Worm (Caenorhabditis elegans) whole organism, late embryonic: ENCODE measurements around the gene sprr-2.
A peak's percentile ranks its signal among the peaks of the same experiment; 100 is the strongest.

ENCODE experiments used
- F13H6.1 ChIP-seq: sonication (generic microtip); optimal IDR thresholded peaks from 2 replicates; lab custom pipeline; 2016; ENCODE audit warnings: missing genetic modification characterization, missing compliant biosample characterization
- T23F11.4 ChIP-seq: fragments of 200-800 bp; sonication (Bioruptor generic); optimal IDR thresholded peaks from 2 replicates; lab custom pipeline; 2018; ENCODE audit warnings: mild to moderate bottlenecking, missing genetic modification characterization, missing compliant biosample characterization
- Y22D7AL.16 ChIP-seq: sonication (generic microtip); optimal IDR thresholded peaks from 2 replicates; lab custom pipeline; 2016; ENCODE audit warnings: missing genetic modification characterization, missing compliant biosample characterization
- ahr-1 ChIP-seq: sonication (generic microtip); optimal IDR thresholded peaks from 2 replicates; lab custom pipeline; 2016; ENCODE audit warnings: missing genetic modification characterization, missing compliant biosample characterization
- ceh-18 ChIP-seq: sonication (generic microtip); optimal IDR thresholded peaks from 2 replicates; lab custom pipeline; 2016; ENCODE audit warnings: missing genetic modification characterization, missing compliant biosample characterization
- ceh-2 ChIP-seq: sonication (generic microtip); optimal IDR thresholded peaks from 2 replicates; lab custom pipeline; 2016; ENCODE audit warnings: missing genotype, missing genetic modification characterization, missing compliant biosample characterization
- ceh-22 ChIP-seq: sonication (generic microtip); optimal IDR thresholded peaks from 2 replicates; lab custom pipeline; 2017; ENCODE audit warnings: missing biosample characterization, missing genetic modification characterization
- ceh-24 ChIP-seq: sonication (generic microtip); optimal IDR thresholded peaks from 2 replicates; lab custom pipeline; 2016; ENCODE audit warnings: mild to moderate bottlenecking, missing genetic modification characterization, missing compliant biosample characterization
- ceh-30 ChIP-seq: fragments of 150-350 bp; optimal IDR thresholded peaks from 2 replicates; lab custom pipeline; 2014; ENCODE audit warnings: missing biosample characterization, missing genetic modification characterization
- ceh-31 ChIP-seq: sonication (generic microtip); optimal IDR thresholded peaks from 2 replicates; lab custom pipeline; 2016; ENCODE audit warnings: missing genetic modification characterization, missing compliant biosample characterization
- ceh-34 ChIP-seq: sonication (generic microtip); optimal IDR thresholded peaks from 2 replicates; lab custom pipeline; 2016; ENCODE audit warnings: mild to moderate bottlenecking, missing genetic modification characterization, missing compliant biosample characterization
- ceh-45 ChIP-seq: fragments of 200-800 bp; sonication (Bioruptor generic); IDR thresholded peaks from 2 replicates; pipeline ENCODE4 v1.3.6; 2022; ENCODE audit warnings: missing genetic modification reagents, missing genetic modification characterization, missing compliant biosample characterization
- ceh-48 ChIP-seq: sonication (generic microtip); optimal IDR thresholded peaks from 2 replicates; lab custom pipeline; 2016; ENCODE audit warnings: missing genetic modification characterization, inconsistent platforms, missing compliant biosample characterization
- ceh-6 ChIP-seq: fragments of 200-800 bp; sonication (Bioruptor generic); optimal IDR thresholded peaks from 2 replicates; lab custom pipeline; 2018; ENCODE audit warnings: mild to moderate bottlenecking, missing genetic modification characterization, missing compliant biosample characterization
- ceh-9 ChIP-seq: sonication (generic microtip); optimal IDR thresholded peaks from 2 replicates; lab custom pipeline; 2016; ENCODE audit warnings: mild to moderate bottlenecking, missing genetic modification characterization, inconsistent platforms, missing compliant biosample characterization
- che-1 ChIP-seq: sonication (generic microtip); optimal IDR thresholded peaks from 2 replicates; lab custom pipeline; 2016; ENCODE audit warnings: mild to moderate bottlenecking, missing genetic modification characterization, missing compliant biosample characterization
- dve-1 ChIP-seq: sonication (generic microtip); optimal IDR thresholded peaks from 2 replicates; lab custom pipeline; 2017; ENCODE audit warnings: antibody characterized with exemption, mild to moderate bottlenecking, missing genetic modification characterization, missing compliant biosample characterization
- fax-1 ChIP-seq: sonication (generic microtip); optimal IDR thresholded peaks from 2 replicates; lab custom pipeline; 2016; ENCODE audit warnings: missing genotype, missing genetic modification characterization, missing compliant biosample characterization
- fkh-6 ChIP-seq: sonication (generic microtip); optimal IDR thresholded peaks from 2 replicates; lab custom pipeline; 2016; ENCODE audit warnings: missing genetic modification characterization, missing compliant biosample characterization
- gmeb-2 ChIP-seq: sonication (generic microtip); optimal IDR thresholded peaks from 2 replicates; lab custom pipeline; 2016; ENCODE audit warnings: missing genetic modification characterization, inconsistent platforms, missing compliant biosample characterization
- hlh-13 ChIP-seq: fragments of 200-800 bp; sonication (Bioruptor generic); optimal IDR thresholded peaks from 2 replicates; lab custom pipeline; 2018; ENCODE audit warnings: mild to moderate bottlenecking, missing genetic modification characterization, missing compliant biosample characterization
- hlh-15 ChIP-seq: sonication (generic microtip); optimal IDR thresholded peaks from 2 replicates; lab custom pipeline; 2016; ENCODE audit warnings: missing genetic modification characterization, missing compliant biosample characterization
- hlh-30 ChIP-seq: sonication (generic microtip); optimal IDR thresholded peaks from 2 replicates; lab custom pipeline; 2017; ENCODE audit warnings: antibody characterized with exemption, missing genetic modification characterization, missing compliant biosample characterization; ENCODE audit not compliant: insufficient read depth
- lim-6 ChIP-seq: sonication (generic microtip); optimal IDR thresholded peaks from 2 replicates; lab custom pipeline; 2016; ENCODE audit warnings: missing genetic modification characterization, missing compliant biosample characterization
- lin-11 ChIP-seq: fragments of 200-800 bp; sonication (Bioruptor generic); optimal IDR thresholded peaks from 2 replicates; lab custom pipeline; 2018; ENCODE audit warnings: mild to moderate bottlenecking, missing genetic modification characterization, missing compliant biosample characterization
- madf-2 ChIP-seq: sonication (generic microtip); optimal IDR thresholded peaks from 2 replicates; lab custom pipeline; 2017; ENCODE audit warnings: missing genetic modification characterization, missing compliant biosample characterization
- mec-3 ChIP-seq: sonication (generic microtip); optimal IDR thresholded peaks from 2 replicates; lab custom pipeline; 2016; ENCODE audit warnings: borderline replicate concordance, missing genetic modification characterization, missing compliant biosample characterization
- nhr-11 ChIP-seq: fragments of 150-350 bp; optimal IDR thresholded peaks from 2 replicates; lab custom pipeline; 2014; ENCODE audit warnings: missing biosample characterization, missing genetic modification characterization
- nhr-232 ChIP-seq: sonication (generic microtip); optimal IDR thresholded peaks from 2 replicates; lab custom pipeline; 2016; ENCODE audit warnings: missing genetic modification characterization, missing compliant biosample characterization
- odd-2 ChIP-seq: sonication (generic microtip); optimal IDR thresholded peaks from 2 replicates; lab custom pipeline; 2017; ENCODE audit warnings: antibody characterized with exemption, mild to moderate bottlenecking, missing genetic modification characterization, missing compliant biosample characterization
- pag-3 ChIP-seq: sonication (generic microtip); optimal IDR thresholded peaks from 2 replicates; lab custom pipeline; 2016; ENCODE audit warnings: missing compliant biosample characterization, missing genetic modification characterization, borderline replicate concordance
- pat-9 ChIP-seq: fragments of 200-800 bp; sonication (Bioruptor generic); optimal IDR thresholded peaks from 2 replicates; lab custom pipeline; 2018; ENCODE audit warnings: mild to moderate bottlenecking, missing genetic modification characterization, moderate library complexity, missing compliant biosample characterization
- pqm-1 ChIP-seq: sonication (generic microtip); optimal IDR thresholded peaks from 2 replicates; lab custom pipeline; 2016; ENCODE audit warnings: missing genetic modification characterization, missing compliant biosample characterization
- pros-1 ChIP-seq: fragments of 150-350 bp; optimal IDR thresholded peaks from 2 replicates; lab custom pipeline; 2014; ENCODE audit warnings: missing biosample characterization, missing genetic modification reagents, missing genetic modification characterization
- ref-2 ChIP-seq: sonication (generic microtip); optimal IDR thresholded peaks from 2 replicates; lab custom pipeline; 2016; ENCODE audit warnings: missing genetic modification characterization, missing compliant biosample characterization
- rnt-1 ChIP-seq: sonication (generic microtip); optimal IDR thresholded peaks from 2 replicates; lab custom pipeline; 2016; ENCODE audit warnings: missing genetic modification characterization, missing compliant biosample characterization
- sox-2 ChIP-seq: fragments of 200-800 bp; sonication (Bioruptor generic); IDR thresholded peaks from 2 replicates; pipeline ENCODE4 v1.3.6; 2022; ENCODE audit warnings: missing genetic modification reagents, missing genetic modification characterization, missing compliant biosample characterization
- sox-4 ChIP-seq: sonication (generic microtip); optimal IDR thresholded peaks from 2 replicates; lab custom pipeline; 2017; ENCODE audit warnings: mild to moderate bottlenecking, missing genetic modification characterization, inconsistent platforms, missing compliant biosample characterization
- syd-9 ChIP-seq: sonication (generic microtip); optimal IDR thresholded peaks from 2 replicates; lab custom pipeline; 2016; ENCODE audit warnings: mild to moderate bottlenecking, missing genetic modification characterization, moderate library complexity, missing compliant biosample characterization
- tbx-2 ChIP-seq: sonication (generic microtip); optimal IDR thresholded peaks from 2 replicates; lab custom pipeline; 2016; ENCODE audit warnings: missing genetic modification characterization, missing compliant biosample characterization
- ttx-3 ChIP-seq: sonication (generic microtip); optimal IDR thresholded peaks from 2 replicates; lab custom pipeline; 2016; ENCODE audit warnings: missing genetic modification reagents, missing genetic modification characterization, missing compliant biosample characterization

sprr-2 gene

ce11 chrX:14818464-14819259 is 25.4 kb downstream of the sprr-2 start, which contains the start of gene epn-1 (continued):
- TF ChIP-seq syd-9 (tag; lab: Kevin White, UChicago), result peak; percentile 76
- peak; percentile 50 for TF ChIP-seq ceh-22 (tag; lab: Kevin White, UChicago)
- peak; percentile 99 for TF ChIP-seq hlh-30
- TF ChIP-seq sox-4, result peak; percentile 8
- TF ChIP-seq fax-1 (tag; lab: Kevin White, UChicago), result peak; percentile 52
- peak; percentile 95 for TF ChIP-seq rnt-1
- no peak for TF ChIP-seq ceh-45 (GFP tag; lab: Robert Waterston, UW)
- TF ChIP-seq che-1 (tag; lab: Kevin White, UChicago), result no peak
- peak; percentile 53 for TF ChIP-seq T23F11.4 (GFP tag; lab: Kevin White, UChicago)
- TF ChIP-seq ceh-2 (tag; lab: Kevin White, UChicago), result peak; percentile 83
- TF ChIP-seq ceh-34 (tag; lab: Kevin White, UChicago), result peak; percentile 96
- TF ChIP-seq hlh-13 (GFP tag; lab: Kevin White, UChicago), result no peak
- TF ChIP-seq F13H6.1 (tag; lab: Kevin White, UChicago), result peak; percentile 95
- TF ChIP-seq odd-2 (tag; lab: Kevin White, UChicago), result no peak
- peak; percentile 62 for TF ChIP-seq pag-3 (tag; lab: Kevin White, UChicago)
- peak; percentile 64 for TF ChIP-seq lim-6 (tag; lab: Kevin White, UChicago)
- TF ChIP-seq pat-9 (tag; lab: Kevin White, UChicago), result peak; percentile 52
- peak; percentile 88 for TF ChIP-seq pqm-1 (tag; lab: Kevin White, UChicago)
- TF ChIP-seq pros-1 (tag; lab: Kevin White, UChicago), result peak; percentile 94
- no peak for TF ChIP-seq hlh-15 (tag; lab: Kevin White, UChicago)
- peak; percentile 48 for TF ChIP-seq Y22D7AL.16
- no peak for TF ChIP-seq ttx-3 (tag; lab: Kevin White, UChicago)
- peak; percentile 41 for TF ChIP-seq nhr-232 (tag; lab: Kevin White, UChicago)
- TF ChIP-seq gmeb-2 (tag; lab: Kevin White, UChicago), result no peak
- TF ChIP-seq tbx-2 (tag; lab: Kevin White, UChicago), result peak; percentile 98
- TF ChIP-seq ceh-9, result no peak
- TF ChIP-seq ceh-24 (tag; lab: Kevin White, UChicago), result no peak
- no peak for TF ChIP-seq ahr-1
- TF ChIP-seq madf-2 (tag; lab: Kevin White, UChicago), result peak; percentile 81
- TF ChIP-seq sox-2, result peak; percentile 22
- TF ChIP-seq ceh-30 (tag; lab: Kevin White, UChicago), result no peak
- TF ChIP-seq ceh-18 (tag; lab: Kevin White, UChicago), result peak; percentile 97
- peak; percentile 47 for TF ChIP-seq mec-3
- peak; percentile 11 for TF ChIP-seq lin-11
- TF ChIP-seq ceh-48 (tag; lab: Kevin White, UChicago), result no peak
- peak; percentile 94 for TF ChIP-seq ref-2 (tag; lab: Kevin White, UChicago)
- TF ChIP-seq dve-1 (tag; lab: Kevin White, UChicago), result peak; percentile 81
- TF ChIP-seq ceh-31, result peak; percentile 96
- peak; percentile 54 for TF ChIP-seq ceh-6 (GFP tag; lab: Kevin White, UChicago)
- no peak for TF ChIP-seq nhr-11

ce11 chrX:14819495-14819894 is 26.2 kb downstream of the sprr-2 start:
- no peak for TF ChIP-seq madf-2 (tag; lab: Kevin White, UChicago)
- no peak for TF ChIP-seq fkh-6
- no peak for TF ChIP-seq gmeb-2 (tag; lab: Kevin White, UChicago)
